Fruit fly (Drosophila melanogaster): ENCODE measurements around the gene Yp1.

Yp1 gene

dm6 chrX:10053547-10053946 is at the start of gene Yp1:
Gene Yp1, plus strand, starts transcription at chrX:10053811.
- TF ChIP-seq psq (optimal IDR thresholded peaks at IDR 0.05): no peak
- no peak for TF ChIP-seq insv (optimal IDR thresholded peaks at IDR 0.05)
- TF ChIP-seq Myc (optimal IDR thresholded peaks at IDR 0.05): no peak
- no peak for TF ChIP-seq Sin3A (optimal IDR thresholded peaks at IDR 0.05)
- TF ChIP-seq h (optimal IDR thresholded peaks at IDR 0.05): no peak
- no peak for TF ChIP-seq ttk (optimal IDR thresholded peaks at IDR 0.05)

dm6 chrX:10008576-10009260 is 44.9 kb upstream of the Yp1 start, which contains the start of gene CG33557:
Gene CG33557, plus strand, starts transcription at chrX:10009210.
- no peak for TF ChIP-seq insv (optimal IDR thresholded peaks at IDR 0.05)
- no peak for TF ChIP-seq Sin3A (optimal IDR thresholded peaks at IDR 0.05)

dm6 chrX:10009794-10010614 is 43.6 kb upstream of the Yp1 start, which contains the start of gene Dna2:
Gene Dna2, plus strand, starts transcription at chrX:10010481.
- TF ChIP-seq psq (optimal IDR thresholded peaks at IDR 0.05): no peak
- TF ChIP-seq h (optimal IDR thresholded peaks at IDR 0.05): no peak
- TF ChIP-seq Myc (optimal IDR thresholded peaks at IDR 0.05): no peak
- no peak for TF ChIP-seq Sin3A (optimal IDR thresholded peaks at IDR 0.05)
- no peak for TF ChIP-seq insv (optimal IDR thresholded peaks at IDR 0.05)
- TF ChIP-seq ttk (optimal IDR thresholded peaks at IDR 0.05): no peak

- TF ChIP-seq Sin3A (optimal IDR thresholded peaks at IDR 0.05) (no peak), ttk (optimal IDR thresholded peaks at IDR 0.05) (no peak), psq (optimal IDR thresholded peaks at IDR 0.05) (no peak), h (optimal IDR thresholded peaks at IDR 0.05) (no peak), insv (optimal IDR thresholded peaks at IDR 0.05) (no peak), Myc (optimal IDR thresholded peaks at IDR 0.05) (no peak)
Measured at dm6 chrX:10014738-10015703, 38.6 kb upstream of the Yp1 start.

- TF ChIP-seq ttk (optimal IDR thresholded peaks at IDR 0.05): no peak
- TF ChIP-seq Myc (optimal IDR thresholded peaks at IDR 0.05): no peak
- TF ChIP-seq h (optimal IDR thresholded peaks at IDR 0.05): no peak
- TF ChIP-seq psq (optimal IDR thresholded peaks at IDR 0.05): no peak
- no peak for TF ChIP-seq insv (optimal IDR thresholded peaks at IDR 0.05)
- no peak for TF ChIP-seq Sin3A (optimal IDR thresholded peaks at IDR 0.05)
Measured at dm6 chrX:10016724-10017123, 36.9 kb upstream of the Yp1 start, which contains the start of gene Cht6. Gene Cht6, plus strand, starts transcription at chrX:10016845.

- TF ChIP-seq psq (optimal IDR thresholded peaks at IDR 0.05) (no peak), Sin3A (optimal IDR thresholded peaks at IDR 0.05) (no peak), ttk (optimal IDR thresholded peaks at IDR 0.05) (no peak), Myc (optimal IDR thresholded peaks at IDR 0.05) (no peak), h (optimal IDR thresholded peaks at IDR 0.05) (no peak), insv (optimal IDR thresholded peaks at IDR 0.05) (no peak)
Measured at dm6 chrX:10020857-10021256, 32.8 kb upstream of the Yp1 start.

- TF ChIP-seq Sin3A (optimal IDR thresholded peaks at IDR 0.05): no peak
- TF ChIP-seq Myc (optimal IDR thresholded peaks at IDR 0.05): no peak
- no peak for TF ChIP-seq ttk (optimal IDR thresholded peaks at IDR 0.05)
- TF ChIP-seq insv (optimal IDR thresholded peaks at IDR 0.05): no peak
- no peak for TF ChIP-seq psq (optimal IDR thresholded peaks at IDR 0.05)
- TF ChIP-seq h (optimal IDR thresholded peaks at IDR 0.05): no peak
Measured at dm6 chrX:10021809-10022208, 31.8 kb upstream of the Yp1 start.

- TF ChIP-seq Myc (optimal IDR thresholded peaks at IDR 0.05): no peak
- no peak for TF ChIP-seq Sin3A (optimal IDR thresholded peaks at IDR 0.05)
- no peak for TF ChIP-seq insv (optimal IDR thresholded peaks at IDR 0.05)
- TF ChIP-seq psq (optimal IDR thresholded peaks at IDR 0.05): no peak
Measured at dm6 chrX:10029730-10030129, 23.9 kb upstream of the Yp1 start.

- TF ChIP-seq Myc (optimal IDR thresholded peaks at IDR 0.05): no peak
- no peak for TF ChIP-seq ttk (optimal IDR thresholded peaks at IDR 0.05)
- TF ChIP-seq psq (optimal IDR thresholded peaks at IDR 0.05): no peak
- no peak for TF ChIP-seq insv (optimal IDR thresholded peaks at IDR 0.05)
- no peak for TF ChIP-seq Sin3A (optimal IDR thresholded peaks at IDR 0.05)
- no peak for TF ChIP-seq h (optimal IDR thresholded peaks at IDR 0.05)
Measured at dm6 chrX:10039528-10039927, 14.1 kb upstream of the Yp1 start.

- TF ChIP-seq Sin3A (optimal IDR thresholded peaks at IDR 0.05) (no peak), insv (optimal IDR thresholded peaks at IDR 0.05) (no peak), h (optimal IDR thresholded peaks at IDR 0.05) (no peak), ttk (optimal IDR thresholded peaks at IDR 0.05) (no peak), Myc (optimal IDR thresholded peaks at IDR 0.05) (no peak), psq (optimal IDR thresholded peaks at IDR 0.05) (no peak)
Measured at dm6 chrX:10043873-10044272, 9.7 kb upstream of the Yp1 start.

dm6 chrX:10045763-10046162 is 7.8 kb upstream of the Yp1 start:
- TF ChIP-seq psq (optimal IDR thresholded peaks at IDR 0.05) (no peak), Sin3A (optimal IDR thresholded peaks at IDR 0.05) (no peak), h (optimal IDR thresholded peaks at IDR 0.05) (no peak), Myc (optimal IDR thresholded peaks at IDR 0.05) (no peak)
